Fruit fly (Drosophila melanogaster) whole organism, pupa: ENCODE data around the gene CG9297.

Experiments
- CG10348 ChIP-seq: fragments of 200-800 bp; sonication (Bioruptor generic); IDR thresholded peaks from 2 replicates; pipeline ENCODE4 v1.3.6; 2022; ENCODE audit warnings: missing biosample characterization, missing genetic modification characterization
- CG12605 ChIP-seq: fragments of 200-800 bp; sonication (Bioruptor generic); IDR thresholded peaks from 2 replicates; pipeline ENCODE4 v1.3.6; 2022; ENCODE audit warnings: missing biosample characterization, missing genetic modification characterization
- CG13204 ChIP-seq: fragments of 200-800 bp; sonication (Bioruptor generic); optimal IDR thresholded peaks from 2 replicates; lab custom pipeline; 2018; ENCODE audit warnings: missing biosample characterization, mild to moderate bottlenecking, missing genetic modification characterization, moderate library complexity
- CG14655 ChIP-seq: fragments of 200-800 bp; sonication (Bioruptor generic); optimal IDR thresholded peaks from 3 replicates; lab custom pipeline; 2017; ENCODE audit warnings: mild to moderate bottlenecking, missing biosample characterization, missing genetic modification reagents, missing genetic modification characterization
- CG15710 ChIP-seq: fragments of 200-800 bp; sonication (Bioruptor generic); optimal IDR thresholded peaks from 2 replicates; lab custom pipeline; 2018; ENCODE audit warnings: missing biosample characterization, mild to moderate bottlenecking, missing genetic modification characterization, moderate library complexity
- CG17806 ChIP-seq: fragments of 200-800 bp; sonication (Bioruptor generic); optimal IDR thresholded peaks from 2 replicates; lab custom pipeline; 2018; ENCODE audit warnings: missing biosample characterization, mild to moderate bottlenecking, missing genetic modification characterization, moderate library complexity
- CG32121 ChIP-seq: fragments of 200-800 bp; sonication (Bioruptor generic); IDR thresholded peaks from 2 replicates; pipeline ENCODE4 v1.3.6; 2022; ENCODE audit warnings: missing biosample characterization, missing genetic modification characterization
- CG34367 ChIP-seq: fragments of 200-800 bp; sonication (Bioruptor generic); optimal IDR thresholded peaks from 2 replicates; lab custom pipeline; 2018; ENCODE audit warnings: missing biosample characterization, mild to moderate bottlenecking, missing genetic modification characterization
- CG4496 ChIP-seq: fragments of 200-800 bp; sonication (Bioruptor generic); IDR thresholded peaks from 3 replicates; pipeline ENCODE4 v1.3.6; 2022; ENCODE audit warnings: missing biosample characterization, missing genetic modification characterization
- CG8159 ChIP-seq: fragments of 200-800 bp; sonication (Bioruptor generic); optimal IDR thresholded peaks from 3 replicates; lab custom pipeline; 2018; ENCODE audit warnings: missing biosample characterization, mild to moderate bottlenecking, missing genetic modification characterization, moderate library complexity
- CG8301 ChIP-seq: fragments of 200-800 bp; sonication (Bioruptor generic); optimal IDR thresholded peaks from 2 replicates; lab custom pipeline; 2018; ENCODE audit warnings: missing biosample characterization, mild to moderate bottlenecking, missing genetic modification characterization
- CG9948 ChIP-seq: fragments of 200-800 bp; sonication (Bioruptor generic); optimal IDR thresholded peaks from 2 replicates; lab custom pipeline; 2018; ENCODE audit warnings: missing biosample characterization, mild to moderate bottlenecking, missing genetic modification characterization, moderate library complexity
- D1 ChIP-seq: fragments of 200-800 bp; sonication (Bioruptor generic); optimal IDR thresholded peaks from 2 replicates; lab custom pipeline; 2018; ENCODE audit warnings: missing biosample characterization, mild to moderate bottlenecking, missing genetic modification characterization, moderate library complexity
- EcR ChIP-seq: fragments of 200-800 bp; sonication (Bioruptor generic); optimal IDR thresholded peaks from 3 replicates; lab custom pipeline; 2019; ENCODE audit warnings: missing biosample characterization, missing genetic modification characterization, mild to moderate bottlenecking, moderate library complexity, missing genetic modification reagents
- Ets98B ChIP-seq: fragments of 200-800 bp; sonication (Bioruptor generic); IDR thresholded peaks from 2 replicates; pipeline ENCODE4 v1.3.6; 2022; ENCODE audit warnings: missing biosample characterization, missing genetic modification characterization
- Pif1A ChIP-seq: fragments of 200-800 bp; sonication (Bioruptor generic); optimal IDR thresholded peaks from 3 replicates; lab custom pipeline; 2016; ENCODE audit warnings: missing biosample characterization, missing genetic modification characterization
- Pif1B ChIP-seq: fragments of 200-800 bp; sonication (Bioruptor generic); optimal IDR thresholded peaks from 3 replicates; lab custom pipeline; 2016; ENCODE audit warnings: missing biosample characterization, missing genetic modification characterization
- Snoo ChIP-seq: fragments of 200-800 bp; sonication (Bioruptor generic); optimal IDR thresholded peaks from 3 replicates; lab custom pipeline; 2017; ENCODE audit warnings: missing biosample characterization, mild to moderate bottlenecking, missing genetic modification characterization, inconsistent platforms
- fd96Ca ChIP-seq: fragments of 200-800 bp; sonication (Bioruptor generic); IDR thresholded peaks from 3 replicates; pipeline ENCODE4 v1.3.6; 2022; ENCODE audit warnings: missing biosample characterization, missing genetic modification characterization
- gl ChIP-seq: fragments of 200-800 bp; sonication (Bioruptor generic); optimal IDR thresholded peaks from 2 replicates; lab custom pipeline; 2018; ENCODE audit warnings: missing biosample characterization, mild to moderate bottlenecking, missing genetic modification characterization
- rn ChIP-seq: fragments of 200-800 bp; sonication (Bioruptor generic); IDR thresholded peaks from 2 replicates; pipeline ENCODE4 v1.3.6; 2022; ENCODE audit warnings: missing biosample characterization, missing genetic modification characterization

Gene CG9297

DNA sequence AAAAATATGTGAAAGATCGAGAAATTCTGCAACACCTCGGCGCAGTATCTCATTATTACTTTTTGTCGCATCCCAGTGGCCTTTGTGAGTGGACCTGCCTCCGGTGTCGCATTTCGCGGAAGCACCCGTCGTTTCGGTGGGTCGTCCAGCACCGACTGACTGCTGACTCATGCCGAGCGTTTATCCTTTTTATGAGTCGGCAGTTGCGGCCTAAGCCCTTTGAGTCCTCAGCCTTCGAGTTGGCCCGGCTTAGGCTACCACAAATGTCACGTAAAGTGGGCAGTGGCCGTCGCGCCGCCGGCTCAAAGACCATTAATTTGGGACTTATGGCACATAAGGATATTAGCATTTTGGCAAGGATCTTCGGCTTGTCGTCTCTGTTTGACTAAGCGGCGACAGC is 40.4 kb downstream of the CG9297 start:
- no peak for TF ChIP-seq CG14655 (GFP tag; lab: Kevin White, UChicago)
- no peak for TF ChIP-seq CG9948 (tag; lab: Kevin White, UChicago)
- no peak for TF ChIP-seq CG8301 (tag; lab: Kevin White, UChicago)
- no peak for TF ChIP-seq EcR
- no peak for TF ChIP-seq CG15710 (tag; lab: Kevin White, UChicago)
- TF ChIP-seq CG12605 (GFP tag; lab: Robert Waterston, UW): no peak
- TF ChIP-seq CG34367 (tag; lab: Kevin White, UChicago): no peak
- TF ChIP-seq Ets98B (GFP tag; lab: Robert Waterston, UW): no peak
- TF ChIP-seq CG4496: no peak

DNA sequence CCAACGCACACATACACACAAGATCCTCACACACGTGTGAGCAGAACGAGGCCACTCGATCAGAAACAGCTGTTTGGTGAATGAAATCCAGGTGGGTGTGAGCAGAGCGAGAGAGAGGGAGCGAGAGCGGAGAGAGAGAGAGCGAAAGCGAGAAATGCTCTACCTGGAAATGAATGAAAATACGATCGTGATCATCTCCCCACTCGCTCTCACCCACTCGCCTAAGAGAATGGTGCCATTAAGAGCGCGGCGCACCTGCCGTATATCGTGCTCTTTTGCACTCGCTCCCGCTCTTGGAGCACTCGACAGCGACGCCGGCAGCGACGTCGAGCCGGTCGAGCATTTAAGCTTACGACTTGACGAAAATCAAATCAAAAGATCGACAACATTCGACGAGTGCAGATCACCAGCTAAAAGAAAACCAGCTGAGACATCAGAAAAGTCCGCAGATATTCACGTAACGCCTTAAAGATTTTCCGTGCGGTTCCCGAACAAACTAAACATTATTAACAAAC is 41.5 kb downstream of the CG9297 start, which contains the start of the genes tal-1A, tal-2A, tal-3A and tal-AA:
Gene tal-1A, plus strand, starts transcription at position 374 of the 515 bp plus-strand sequence.
Gene tal-2A, plus strand, starts transcription at position 374 of the 515 bp plus-strand sequence.
Gene tal-3A, plus strand, starts transcription at position 374 of the 515 bp plus-strand sequence.
Gene tal-AA, plus strand, starts transcription at position 374 of the 515 bp plus-strand sequence.
- TF ChIP-seq CG12605 (GFP tag; lab: Robert Waterston, UW): peak; percentile 69
- no peak for TF ChIP-seq CG15710 (tag; lab: Kevin White, UChicago)
- TF ChIP-seq rn (GFP tag; lab: Robert Waterston, UW): no peak
- peak; percentile 68; the same call in 1 of the 2 replicates for TF ChIP-seq Ets98B (GFP tag; lab: Robert Waterston, UW)
- TF ChIP-seq EcR: peak; percentile 73
- no peak for TF ChIP-seq CG9948 (tag; lab: Kevin White, UChicago)
- peak; percentile 75 for TF ChIP-seq Pif1B (GFP tag; lab: Kevin White, UChicago)
- no peak for TF ChIP-seq D1 (tag; lab: Kevin White, UChicago)
- TF ChIP-seq Snoo (tag; lab: Kevin White, UChicago): peak; percentile 29
- TF ChIP-seq CG13204 (GFP tag; lab: Kevin White, UChicago): no peak
- peak; percentile 73 for TF ChIP-seq fd96Ca (GFP tag; lab: Robert Waterston, UW)
- TF ChIP-seq CG8159 (tag; lab: Kevin White, UChicago): no peak
- no peak for TF ChIP-seq CG10348 (GFP tag; lab: Robert Waterston, UW)
- peak; percentile 47 for TF ChIP-seq Pif1A (GFP tag; lab: Kevin White, UChicago)
- TF ChIP-seq CG17806 (tag; lab: Kevin White, UChicago): no peak
- peak; percentile 66 for TF ChIP-seq CG32121
- peak; percentile 14 for TF ChIP-seq gl

DNA sequence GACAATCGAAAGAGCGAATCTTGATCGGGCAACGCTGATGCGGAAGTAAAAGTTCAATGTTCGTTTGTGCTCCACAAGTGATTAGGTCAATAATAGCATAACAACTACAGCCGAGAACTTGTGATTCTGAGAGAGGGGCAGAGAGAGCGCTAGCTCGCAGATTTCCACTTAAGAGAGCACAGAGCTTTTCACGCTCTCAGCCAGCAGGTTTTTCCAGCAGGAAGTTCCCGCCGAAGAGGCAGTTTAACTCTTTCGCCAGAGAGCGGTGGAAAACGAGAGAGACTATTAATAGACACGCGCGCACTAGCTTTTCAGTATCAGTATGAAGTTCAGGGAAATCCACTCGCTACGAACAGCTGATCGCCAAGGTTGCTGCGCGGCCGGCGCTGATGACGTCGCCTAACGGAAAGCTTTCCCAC is 43.7 kb downstream of the CG9297 start:
- TF ChIP-seq CG14655 (GFP tag; lab: Kevin White, UChicago) (no peak), CG17806 (tag; lab: Kevin White, UChicago) (no peak), CG4496 (no peak; the same call in 2 of the 3 replicates), Pif1A (GFP tag; lab: Kevin White, UChicago) (no peak), D1 (tag; lab: Kevin White, UChicago) (no peak), fd96Ca (GFP tag; lab: Robert Waterston, UW) (peak; percentile 43; the same call in 1 of the 3 replicates), Snoo (tag; lab: Kevin White, UChicago) (no peak), EcR (peak; percentile 63), CG12605 (GFP tag; lab: Robert Waterston, UW) (peak; percentile 48), rn (GFP tag; lab: Robert Waterston, UW) (no peak), CG10348 (GFP tag; lab: Robert Waterston, UW) (no peak), CG15710 (tag; lab: Kevin White, UChicago) (no peak), Ets98B (GFP tag; lab: Robert Waterston, UW) (peak; percentile 64; the same call in 1 of the 2 replicates), CG32121 (peak; percentile 71), CG8301 (tag; lab: Kevin White, UChicago) (no peak)
- TF ChIP-seq, all 21 proteins: peak for 5

- TF ChIP-seq fd96Ca (GFP tag; lab: Robert Waterston, UW): 0 out of 3 replicates have a peak, but pooled peaks have one; percentile 19
- no peak for TF ChIP-seq CG10348 (GFP tag; lab: Robert Waterston, UW)
- no peak for TF ChIP-seq CG12605 (GFP tag; lab: Robert Waterston, UW)
- no peak for TF ChIP-seq CG8159 (tag; lab: Kevin White, UChicago)
- 0 out of 3 replicates have a peak, but pooled peaks have one; percentile 18 for TF ChIP-seq CG4496
- TF ChIP-seq gl: no peak
- TF ChIP-seq CG8301 (tag; lab: Kevin White, UChicago): no peak
- peak; percentile 45; the same call in 1 of the 2 replicates for TF ChIP-seq CG32121
Observed at dm6 chr3R:13815566-13816374, 44.5 kb downstream of the CG9297 start.

dm6 chr3R:13816375-13816711 is 45.0 kb downstream of the CG9297 start:
- TF ChIP-seq CG10348 (GFP tag; lab: Robert Waterston, UW) (no peak), Pif1B (GFP tag; lab: Kevin White, UChicago) (peak; percentile 27), D1 (tag; lab: Kevin White, UChicago) (no peak), CG17806 (tag; lab: Kevin White, UChicago) (no peak), rn (GFP tag; lab: Robert Waterston, UW) (no peak), CG12605 (GFP tag; lab: Robert Waterston, UW) (peak; percentile 43; the same call in 1 of the 2 replicates), EcR (peak; percentile 11), CG13204 (GFP tag; lab: Kevin White, UChicago) (peak; percentile 31), Pif1A (GFP tag; lab: Kevin White, UChicago) (peak; percentile 29), Snoo (tag; lab: Kevin White, UChicago) (peak; percentile 65), CG8301 (tag; lab: Kevin White, UChicago) (no peak), CG34367 (tag; lab: Kevin White, UChicago) (no peak), gl (peak; percentile 43), CG8159 (tag; lab: Kevin White, UChicago) (peak; percentile 34), CG32121 (no peak; the same call in 1 of the 2 replicates), CG14655 (GFP tag; lab: Kevin White, UChicago) (no peak), CG4496 (no peak), CG15710 (tag; lab: Kevin White, UChicago) (peak; percentile 11), fd96Ca (GFP tag; lab: Robert Waterston, UW) (no peak), CG9948 (tag; lab: Kevin White, UChicago) (no peak), Ets98B (GFP tag; lab: Robert Waterston, UW) (peak; percentile 45; the same call in 1 of the 2 replicates)
